Worm (Caenorhabditis elegans) whole organism, L4 larva: Measurements from ENCODE around the gene pha-2.

Source experiments
- F10B5.3 ChIP-seq: sonication (generic microtip); optimal IDR thresholded peaks from 2 replicates; lab custom pipeline; 2016; ENCODE audit warnings: mild to moderate bottlenecking, missing genetic modification characterization, missing compliant biosample characterization
- F37D6.2 ChIP-seq: sonication (generic microtip); optimal IDR thresholded peaks from 2 replicates; lab custom pipeline; 2016; ENCODE audit warnings: mild to moderate bottlenecking, missing genetic modification characterization, missing compliant biosample characterization
- F44E2.7 ChIP-seq: fragments of 200-800 bp; sonication (Bioruptor generic); IDR thresholded peaks from 2 replicates; pipeline ENCODE4 v2.1.2; 2022; ENCODE audit warnings: missing genetic modification characterization, missing compliant biosample characterization
- ZK337.2 ChIP-seq: fragments of 200-800 bp; sonication (Bioruptor generic); IDR thresholded peaks from 2 replicates; pipeline ENCODE4 v1.3.6; 2022; ENCODE audit warnings: missing genetic modification reagents, missing genetic modification characterization, missing compliant biosample characterization
- ZK546.5 ChIP-seq, 2 experiments: sonication (generic microtip); optimal IDR thresholded peaks; 2 replicates each; lab custom pipeline; 2017; ENCODE audit warnings: missing biosample characterization in 2 of 2, missing genetic modification characterization in 2 of 2
- aha-1 ChIP-seq: fragments of 150-350 bp; peaks from one replicate; lab custom pipeline; 2014; ENCODE audit warnings: missing biosample characterization, missing genetic modification characterization
- ama-1 ChIP-seq: fragments of 150-350 bp; optimal IDR thresholded peaks from 2 replicates; lab custom pipeline; 2014; ENCODE audit warnings: inconsistent platforms, mixed read lengths
- arid-1 ChIP-seq: fragments of 200-800 bp; sonication (Bioruptor generic); conservative IDR thresholded peaks from 2 replicates; pipeline ENCODE4 v1.3.6; 2022; ENCODE audit warnings: missing genetic modification reagents, missing genetic modification characterization, missing compliant biosample characterization
- ceh-20 ChIP-seq: fragments of 200-800 bp; sonication (Bioruptor generic); IDR thresholded peaks from 2 replicates; pipeline ENCODE4 v1.3.6; 2022; ENCODE audit warnings: missing genetic modification reagents, missing genetic modification characterization, missing compliant biosample characterization
- ceh-44 ChIP-seq: fragments of 200-800 bp; sonication (Bioruptor generic); IDR thresholded peaks from 2 replicates; pipeline ENCODE4 v1.3.6; 2022; ENCODE audit warnings: missing genetic modification reagents, missing genetic modification characterization, missing compliant biosample characterization
- ceh-82 ChIP-seq: sonication (generic microtip); optimal IDR thresholded peaks from 2 replicates; lab custom pipeline; 2017; ENCODE audit warnings: missing biosample characterization, missing genetic modification characterization
- ctbp-1 ChIP-seq: fragments of 200-800 bp; sonication (Bioruptor generic); IDR thresholded peaks from 2 replicates; pipeline ENCODE4 v1.3.6; 2022; ENCODE audit warnings: missing genetic modification reagents, missing genetic modification characterization, missing compliant biosample characterization
- daf-16 ChIP-seq, 3 experiments: sonication (generic microtip); optimal IDR thresholded peaks; 2 replicates each; lab custom pipeline; 2016 to 2017; ENCODE audit warnings: missing genetic modification characterization in 3 of 3, missing genetic modification reagents in 3 of 3, mild to moderate bottlenecking in 2 of 3, missing compliant biosample characterization in 2 of 3, missing biosample characterization in 1 of 3, moderate library complexity in 1 of 3
- dmd-6 ChIP-seq: fragments of 200-800 bp; sonication (Bioruptor generic); IDR thresholded peaks from 2 replicates; pipeline ENCODE4 v1.3.6; 2022; ENCODE audit warnings: missing genetic modification reagents, missing genetic modification characterization, missing compliant biosample characterization
- egl-43 ChIP-seq: fragments of 200-800 bp; sonication (Bioruptor generic); IDR thresholded peaks from 2 replicates; pipeline ENCODE4 v1.3.6; 2022; ENCODE audit warnings: missing genetic modification reagents, missing genetic modification characterization, missing compliant biosample characterization
- fkh-10 ChIP-seq: fragments of 150-350 bp; optimal IDR thresholded peaks from 2 replicates; lab custom pipeline; 2014; ENCODE audit warnings: missing biosample characterization, missing genetic modification reagents, missing genetic modification characterization
- fos-1 ChIP-seq: fragments of 150-350 bp; optimal IDR thresholded peaks from 2 replicates; lab custom pipeline; 2014; ENCODE audit warnings: missing biosample characterization, missing genetic modification characterization
- gei-8 ChIP-seq: fragments of 200-800 bp; sonication (Bioruptor generic); optimal IDR thresholded peaks from 2 replicates; lab custom pipeline; 2018; ENCODE audit warnings: mild to moderate bottlenecking, missing genetic modification characterization, missing compliant biosample characterization
- hif-1 ChIP-seq, 2 experiments: sonication (generic microtip); optimal IDR thresholded peaks; 2 replicates each; lab custom pipeline; 2016 to 2017; ENCODE audit warnings: missing compliant biosample characterization in 2 of 2, missing genetic modification characterization in 2 of 2, missing genetic modification reagents in 2 of 2, missing genotype in 2 of 2, mild to moderate bottlenecking in 1 of 2
- hlh-11 ChIP-seq: fragments of 200-800 bp; sonication (Bioruptor generic); optimal IDR thresholded peaks from 2 replicates; lab custom pipeline; 2018; ENCODE audit warnings: mild to moderate bottlenecking, missing genetic modification characterization, missing compliant biosample characterization
- hlh-30 ChIP-seq: sonication (generic microtip); optimal IDR thresholded peaks from 2 replicates; lab custom pipeline; 2017; ENCODE audit warnings: antibody characterized with exemption, mild to moderate bottlenecking, missing genetic modification characterization, missing compliant biosample characterization; ENCODE audit not compliant: insufficient read depth
- hmg-1.1 ChIP-seq: fragments of 200-800 bp; sonication (Bioruptor generic); IDR thresholded peaks from 2 replicates; pipeline ENCODE4 v1.3.6; 2022; ENCODE audit warnings: missing genetic modification reagents, missing genetic modification characterization, missing compliant biosample characterization
- lin-13 ChIP-seq: fragments of 150-350 bp; optimal IDR thresholded peaks from 2 replicates; lab custom pipeline; 2014; ENCODE audit warnings: missing biosample characterization, missing genetic modification reagents, missing genetic modification characterization
- lin-15B ChIP-seq: fragments of 150-350 bp; sonication (generic microtip); optimal IDR thresholded peaks from 3 replicates; lab custom pipeline; 2014; ENCODE audit warnings: missing biosample characterization, missing genetic modification characterization
- lsy-2 ChIP-seq, 2 experiments: fragments of 150-350 bp in 1 of 2; sonication (generic microtip) in 1 of 2; optimal IDR thresholded peaks; 2 replicates each; lab custom pipeline; 2014 to 2017; ENCODE audit warnings: missing biosample characterization in 2 of 2, missing genetic modification characterization in 2 of 2
- mdl-1 ChIP-seq, 2 experiments: fragments of 150-350 bp in 1 of 2; sonication (generic microtip) in 1 of 2; optimal IDR thresholded peaks; 2 replicates each; lab custom pipeline; 2014 to 2017; ENCODE audit warnings: missing biosample characterization in 2 of 2, missing genetic modification characterization in 2 of 2
- mep-1 ChIP-seq: fragments of 150-350 bp; sonication (generic microtip); optimal IDR thresholded peaks from 3 replicates; lab custom pipeline; 2014; ENCODE audit warnings: missing biosample characterization, missing genetic modification characterization
- mxl-3 ChIP-seq: fragments of 200-800 bp; sonication (Bioruptor generic); optimal IDR thresholded peaks from 2 replicates; lab custom pipeline; 2018; ENCODE audit warnings: mild to moderate bottlenecking, missing genetic modification characterization, missing compliant biosample characterization
- nhr-10 ChIP-seq: fragments of 150-350 bp; optimal IDR thresholded peaks from 2 replicates; lab custom pipeline; 2014; ENCODE audit warnings: missing biosample characterization, missing genetic modification characterization
- nhr-237 ChIP-seq: sonication (generic microtip); optimal IDR thresholded peaks from 2 replicates; lab custom pipeline; 2017; ENCODE audit warnings: missing biosample characterization, missing genetic modification characterization
- nhr-28 ChIP-seq: fragments of 150-350 bp; optimal IDR thresholded peaks from 2 replicates; lab custom pipeline; 2014; ENCODE audit warnings: missing biosample characterization, missing genetic modification characterization
- nhr-42 ChIP-seq: fragments of 200-800 bp; sonication (Bioruptor generic); IDR thresholded peaks from 2 replicates; pipeline ENCODE4 v1.3.6; 2022; ENCODE audit warnings: missing genetic modification characterization, missing compliant biosample characterization
- nhr-6 ChIP-seq: fragments of 150-350 bp; optimal IDR thresholded peaks from 2 replicates; lab custom pipeline; 2014; ENCODE audit warnings: missing biosample characterization, missing genetic modification characterization
- nhr-77 ChIP-seq: fragments of 150-350 bp; optimal IDR thresholded peaks from 2 replicates; lab custom pipeline; 2014; ENCODE audit warnings: missing biosample characterization, missing genetic modification characterization
- pqm-1 ChIP-seq: sonication (generic microtip); optimal IDR thresholded peaks from 2 replicates; lab custom pipeline; 2017; ENCODE audit warnings: missing biosample characterization, missing genetic modification characterization
- rbr-2 ChIP-seq: sonication (generic microtip); optimal IDR thresholded peaks from 2 replicates; lab custom pipeline; 2016; ENCODE audit warnings: missing genotype, missing genetic modification characterization, missing compliant biosample characterization
- saeg-2 ChIP-seq: fragments of 200-800 bp; sonication (Bioruptor generic); IDR thresholded peaks from 2 replicates; pipeline ENCODE4 v1.3.6; 2022; ENCODE audit warnings: missing genetic modification reagents, missing genetic modification characterization, missing compliant biosample characterization
- sdz-12 ChIP-seq: fragments of 200-800 bp; sonication (Bioruptor generic); optimal IDR thresholded peaks from 2 replicates; lab custom pipeline; 2018; ENCODE audit warnings: mild to moderate bottlenecking, missing genetic modification characterization, missing compliant biosample characterization
- set-16 ChIP-seq: fragments of 200-800 bp; sonication (Bioruptor generic); IDR thresholded peaks from 2 replicates; pipeline ENCODE4 v1.3.6; 2022; ENCODE audit warnings: missing genetic modification reagents, missing genetic modification characterization, missing compliant biosample characterization
- snpc-1.2 ChIP-seq: fragments of 200-800 bp; sonication (Bioruptor generic); IDR thresholded peaks from 2 replicates; pipeline ENCODE4 v1.3.6; 2022; ENCODE audit warnings: missing genetic modification reagents, missing genetic modification characterization, missing compliant biosample characterization
- spr-3 ChIP-seq: fragments of 200-800 bp; sonication (Bioruptor generic); optimal IDR thresholded peaks from 2 replicates; lab custom pipeline; 2018; ENCODE audit warnings: mild to moderate bottlenecking, missing genetic modification characterization, missing compliant biosample characterization
- unc-130 ChIP-seq: sonication (generic microtip); optimal IDR thresholded peaks from 2 replicates; lab custom pipeline; 2016; ENCODE audit warnings: missing genetic modification reagents, missing genetic modification characterization, missing compliant biosample characterization
- vab-7 ChIP-seq: fragments of 200-800 bp; sonication (Bioruptor generic); IDR thresholded peaks from 2 replicates; pipeline ENCODE4 v1.3.6; 2022; ENCODE audit warnings: missing genetic modification reagents, missing genetic modification characterization, missing compliant biosample characterization
- zip-11 ChIP-seq: fragments of 200-800 bp; sonication (Bioruptor generic); IDR thresholded peaks from 2 replicates; pipeline ENCODE4 v1.3.6; 2022; ENCODE audit warnings: missing genetic modification characterization, missing compliant biosample characterization

Gene pha-2

ce11 chrX:608392-608791 is 28.4 kb downstream of the pha-2 start, which contains the start of gene F13C5.5:
Gene F13C5.5, minus strand, starts transcription at chrX:608492.
- TF ChIP-seq mdl-1 (tag; optimal IDR thresholded peaks at IDR 0.05; lab: Kevin White, UChicago) (no peak), arid-1 (GFP tag; lab: Robert Waterston, UW) (no peak), sdz-12 (GFP tag; lab: Kevin White, UChicago) (no peak), F44E2.7 (GFP tag; lab: Robert Waterston, UW) (no peak), ceh-44 (GFP tag; lab: Robert Waterston, UW) (no peak)

- TF ChIP-seq F10B5.3, result no peak
- no peak for TF ChIP-seq mdl-1 (tag; optimal IDR thresholded peaks at IDR 0.05; lab: Kevin White, UChicago)
- no peak for TF ChIP-seq lsy-2 (tag; optimal IDR thresholded peaks at IDR 0.05; lab: Kevin White, UChicago)
- no peak for TF ChIP-seq unc-130 (GFP tag; lab: Kevin White, UChicago)
- no peak for TF ChIP-seq F44E2.7 (GFP tag; lab: Robert Waterston, UW)
- no peak for TF ChIP-seq gei-8 (GFP tag; lab: Kevin White, UChicago)
- no peak for TF ChIP-seq nhr-77 (tag; lab: Kevin White, UChicago)
- TF ChIP-seq ceh-82 (tag; lab: Kevin White, UChicago), result no peak
- TF ChIP-seq snpc-1.2 (GFP tag; lab: Robert Waterston, UW), result no peak
- TF ChIP-seq aha-1, result no peak
Measured at ce11 chrX:601860-602259, 34.9 kb downstream of the pha-2 start, which contains the start of gene F13C5.1. Gene F13C5.1, plus strand, starts transcription at chrX:602160.

ce11 chrX:601340-601757 is 35.4 kb downstream of the pha-2 start:
- no peak for TF ChIP-seq nhr-237 (tag; lab: Kevin White, UChicago)
- no peak for TF ChIP-seq nhr-6 (tag; lab: Kevin White, UChicago)
- TF ChIP-seq egl-43 (GFP tag; lab: Robert Waterston, UW), result peak; percentile 68
- peak; percentile 79 for TF ChIP-seq hlh-30 (tag; lab: Kevin White, UChicago)
- peak; percentile 81 for TF ChIP-seq hmg-1.1 (GFP tag; lab: Robert Waterston, UW)
- TF ChIP-seq ceh-44 (GFP tag; lab: Robert Waterston, UW), result 0 out of 2 replicates have a peak, but pooled peaks have one; percentile 4
- peak; percentile 55 for TF ChIP-seq mep-1 (tag; lab: Kevin White, UChicago)
- peak; percentile 69 for TF ChIP-seq rbr-2 (tag; lab: Kevin White, UChicago)
- no peak for TF ChIP-seq ama-1
- peak; percentile 88 for TF ChIP-seq aha-1
- TF ChIP-seq hif-1 (tag; optimal IDR thresholded peaks at IDR 0.05; lab: Kevin White, UChicago), result peak in 1 of 2 experiments; percentile 88
- 0 out of 2 replicates have a peak, but pooled peaks have one; percentile 63 for TF ChIP-seq ceh-20 (GFP tag; lab: Robert Waterston, UW)
- TF ChIP-seq fkh-10 (GFP tag; lab: Kevin White, UChicago), result peak; percentile 84
- peak; percentile 82 for TF ChIP-seq set-16 (GFP tag; lab: Robert Waterston, UW)
- TF ChIP-seq ctbp-1 (GFP tag; lab: Robert Waterston, UW), result 0 out of 2 replicates have a peak, but pooled peaks have one; percentile 52
- no peak for TF ChIP-seq nhr-10 (tag; lab: Kevin White, UChicago)
- peak in 1 of 2 experiments; percentile 42 for TF ChIP-seq mdl-1 (tag; optimal IDR thresholded peaks at IDR 0.05; lab: Kevin White, UChicago)
- TF ChIP-seq F37D6.2 (tag; lab: Kevin White, UChicago), result peak; percentile 36
- no peak for TF ChIP-seq zip-11 (GFP tag; lab: Robert Waterston, UW)
- peak; percentile 2 for TF ChIP-seq hlh-11 (tag; lab: Kevin White, UChicago)
- peak in 1 of 2 experiments; percentile 32 for TF ChIP-seq lsy-2 (tag; optimal IDR thresholded peaks at IDR 0.05; lab: Kevin White, UChicago)
- TF ChIP-seq dmd-6 (GFP tag; lab: Robert Waterston, UW), result peak; percentile 25; the same call in 1 of the 2 replicates
- TF ChIP-seq vab-7, result peak; percentile 17; the same call in 1 of the 2 replicates

- no peak for TF ChIP-seq ZK337.2 (GFP tag; lab: Robert Waterston, UW)
- TF ChIP-seq ZK546.5 (tag; optimal IDR thresholded peaks at IDR 0.05; lab: Kevin White, UChicago), result no peak
- no peak for TF ChIP-seq saeg-2 (GFP tag; lab: Robert Waterston, UW)
- TF ChIP-seq daf-16 (GFP tag; optimal IDR thresholded peaks at IDR 0.05; lab: Kevin White, UChicago), result no peak
- TF ChIP-seq daf-16 (tag; optimal IDR thresholded peaks at IDR 0.05; lab: Kevin White, UChicago), result peak; percentile 78
- TF ChIP-seq lin-13 (GFP tag; lab: Kevin White, UChicago), result no peak
- peak; percentile 90 for TF ChIP-seq nhr-28 (tag; lab: Kevin White, UChicago)
- TF ChIP-seq vab-7, result no peak
- peak in 1 of 2 experiments; percentile 35 for TF ChIP-seq mdl-1 (tag; optimal IDR thresholded peaks at IDR 0.05; lab: Kevin White, UChicago)
- no peak for TF ChIP-seq lin-15B (tag; lab: Kevin White, UChicago)
- peak; percentile 79 for TF ChIP-seq hlh-30 (tag; lab: Kevin White, UChicago)
- TF ChIP-seq fos-1 (tag; lab: Kevin White, UChicago), result no peak
- TF ChIP-seq nhr-77 (tag; lab: Kevin White, UChicago), result peak; percentile 4
- TF ChIP-seq nhr-42, result no peak
- TF ChIP-seq spr-3 (GFP tag; lab: Kevin White, UChicago), result no peak
- TF ChIP-seq hmg-1.1 (GFP tag; lab: Robert Waterston, UW), result no peak
- no peak for TF ChIP-seq mxl-3 (GFP tag; lab: Kevin White, UChicago)
- TF ChIP-seq ama-1, result no peak
- peak; percentile 5 for TF ChIP-seq pqm-1 (tag; lab: Kevin White, UChicago)
Measured at ce11 chrX:600671-601070, 36.1 kb downstream of the pha-2 start.
